In the genomic region with DNA sequence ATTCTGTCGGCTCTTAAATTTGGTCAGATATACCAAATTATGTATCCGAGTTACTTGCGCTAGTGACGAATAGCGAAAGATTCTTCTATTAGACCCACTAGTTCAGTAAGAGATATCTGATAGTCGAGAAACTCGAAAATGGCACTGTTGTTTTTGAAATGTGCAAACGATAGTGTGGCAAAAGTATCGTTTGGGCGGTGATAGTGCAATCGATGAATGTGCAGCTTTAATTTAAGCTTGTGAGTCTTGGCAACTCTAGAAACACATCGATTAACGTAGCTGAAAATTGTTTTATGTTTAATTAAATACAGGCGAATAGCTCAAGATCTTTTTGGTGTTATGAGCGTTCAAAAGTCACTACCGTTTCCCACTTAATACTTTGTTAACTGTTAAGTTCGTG, we compare ENCODE assay signal across 1 fruit fly cellular context.
TF ChIP-seq lines count a peak whose summit lies in the region.

TSS of gene STUB1 (plus strand) at position 232 of the 400 bp plus-strand sequence.

TF ChIP-seq in whole organism, embryonic, 481 proteins besides CTCF, POLR2A, EP300 and RAD21 (continued from another document and continues in another):
- TF ChIP-seq CG3995 (GFP tag; optimal IDR thresholded peaks at IDR 0.05; lab: Kevin White, UChicago) (peak; percentile 59), CG10654 (GFP tag; optimal IDR thresholded peaks at IDR 0.05; lab: Kevin White, UChicago) (no peak), gfzf (GFP tag; optimal IDR thresholded peaks at IDR 0.05; lab: Kevin White, UChicago) (peak; percentile 3), Doc2 (GFP tag; IDR thresholded peaks at IDR 0.05; lab: Robert Waterston, UW) (no peak), phol (tag; optimal IDR thresholded peaks at IDR 0.05; lab: Kevin White, UChicago) (peak; percentile 19), Dref (GFP tag; IDR thresholded peaks at IDR 0.05; lab: Robert Waterston, UW) (peak; percentile 94), aop (GFP tag; IDR thresholded peaks at IDR 0.05; lab: Robert Waterston, UW) (no peak), CG9817 (tag; optimal IDR thresholded peaks at IDR 0.05; lab: Kevin White, UChicago) (no peak), scrt (GFP tag; optimal IDR thresholded peaks at IDR 0.05; lab: Kevin White, UChicago) (no peak), pum (GFP tag; optimal IDR thresholded peaks at IDR 0.05; lab: Kevin White, UChicago) (peak; percentile 8), HmgZ (tag; optimal IDR thresholded peaks at IDR 0.05; lab: Kevin White, UChicago) (peak; percentile 77), CG12769 (tag; optimal IDR thresholded peaks at IDR 0.05; lab: Kevin White, UChicago) (no peak), CG18476 (GFP tag; optimal IDR thresholded peaks at IDR 0.05; lab: Kevin White, UChicago) (no peak), Taf1 (GFP tag; IDR thresholded peaks at IDR 0.05; lab: Robert Waterston, UW) (no peak), CG7928 (GFP tag; optimal IDR thresholded peaks at IDR 0.05; lab: Kevin White, UChicago) (no peak), ssp (GFP tag; IDR thresholded peaks at IDR 0.05; lab: Robert Waterston, UW) (0 out of 2 replicates have a peak, but pooled peaks have one; percentile 18), vvl (GFP tag; IDR thresholded peaks at IDR 0.05; lab: Robert Waterston, UW) (peak; percentile 69), CG42726 (GFP tag; IDR thresholded peaks at IDR 0.05; lab: Robert Waterston, UW; ENCODE audit: partially characterized antibody) (peak; percentile 98), CG2199 (GFP tag; IDR thresholded peaks at IDR 0.05; lab: Robert Waterston, UW) (0 out of 3 replicates have a peak, but pooled peaks have one; percentile 44), nerfin-2 (GFP tag; IDR thresholded peaks at IDR 0.05; lab: Robert Waterston, UW; ENCODE audit: partially characterized antibody) (peak; percentile 97), fu2 (GFP tag; optimal IDR thresholded peaks at IDR 0.05; lab: Kevin White, UChicago) (peak; percentile 27), Lpt (GFP tag; optimal IDR thresholded peaks at IDR 0.05; lab: Kevin White, UChicago) (no peak), E2f2 (GFP tag; IDR thresholded peaks at IDR 0.05; lab: Robert Waterston, UW) (peak; percentile 87), CG2678 (tag; optimal IDR thresholded peaks at IDR 0.05; lab: Kevin White, UChicago) (no peak), Lim3 (GFP tag; IDR thresholded peaks at IDR 0.05; lab: Robert Waterston, UW) (no peak), Antp (GFP tag; optimal IDR thresholded peaks at IDR 0.05; lab: Kevin White, UChicago) (peak; percentile 55), vfl (GFP tag; optimal IDR thresholded peaks at IDR 0.05; lab: Kevin White, UChicago) (peak; percentile 25), CG34376 (GFP tag; optimal IDR thresholded peaks at IDR 0.05; lab: Kevin White, UChicago) (peak; percentile 7), CoRest (tag; optimal IDR thresholded peaks at IDR 0.05; lab: Kevin White, UChicago) (peak; percentile 28), CG12155 (GFP tag; optimal IDR thresholded peaks at IDR 0.05; lab: Kevin White, UChicago) (no peak), her (GFP tag; optimal IDR thresholded peaks at IDR 0.05; lab: Kevin White, UChicago) (peak; percentile 36), Sry-δ (GFP tag; optimal IDR thresholded peaks at IDR 0.05; lab: Kevin White, UChicago) (peak; percentile 89), ranshi (GFP tag; IDR thresholded peaks at IDR 0.05; lab: Robert Waterston, UW) (no peak), dm (GFP tag; optimal IDR thresholded peaks at IDR 0.05; lab: Kevin White, UChicago) (no peak), sna (GFP tag; IDR thresholded peaks at IDR 0.05; lab: Robert Waterston, UW; ENCODE audit: partially characterized antibody) (peak; percentile 96), CG1603 (tag; optimal IDR thresholded peaks at IDR 0.05; lab: Kevin White, UChicago) (peak; percentile 88), sug (tag; optimal IDR thresholded peaks at IDR 0.05; lab: Kevin White, UChicago) (peak; percentile 35), Bgb (GFP tag; IDR thresholded peaks at IDR 0.05; lab: Robert Waterston, UW; ENCODE audit: partially characterized antibody) (peak; percentile 100), gro (GFP tag; optimal IDR thresholded peaks at IDR 0.05; lab: Kevin White, UChicago) (peak; percentile 30), Ets97D (GFP tag; optimal IDR thresholded peaks at IDR 0.05; lab: Kevin White, UChicago) (peak; percentile 42), CG3065 (GFP tag; optimal IDR thresholded peaks at IDR 0.05; lab: Kevin White, UChicago) (no peak), hbn (GFP tag; IDR thresholded peaks at IDR 0.05; lab: Robert Waterston, UW; ENCODE audit: partially characterized antibody) (peak; percentile 97), wdn (GFP tag; IDR thresholded peaks at IDR 0.05; lab: Robert Waterston, UW) (no peak), Vsx1 (GFP tag; optimal IDR thresholded peaks at IDR 0.05; lab: Kevin White, UChicago) (no peak), stwl (tag; optimal IDR thresholded peaks at IDR 0.05; lab: Kevin White, UChicago) (peak; percentile 53), CG15514 (GFP tag; optimal IDR thresholded peaks at IDR 0.05; lab: Kevin White, UChicago) (peak; percentile 67), Doc3 (GFP tag; IDR thresholded peaks at IDR 0.05; lab: Robert Waterston, UW; ENCODE audit: partially characterized antibody) (peak; percentile 97), exex (tag; optimal IDR thresholded peaks at IDR 0.05; lab: Kevin White, UChicago) (peak; percentile 24), dmrt11E (tag; optimal IDR thresholded peaks at IDR 0.05; lab: Kevin White, UChicago) (no peak), amos (GFP tag; IDR thresholded peaks at IDR 0.05; lab: Robert Waterston, UW; ENCODE audit: partially characterized antibody) (peak; percentile 98; the same call in 1 of the 2 replicates), rib (GFP tag; IDR thresholded peaks at IDR 0.05; lab: Robert Waterston, UW) (peak; percentile 42; the same call in 1 of the 2 replicates), hb (GFP tag; IDR thresholded peaks at IDR 0.05; lab: Robert Waterston, UW; ENCODE audit: partially characterized antibody) (peak; percentile 99), Sin3A (optimal IDR thresholded peaks at IDR 0.05; lab: Kevin White, UChicago) (peak; percentile 7), BEAF-32 (GFP tag; optimal IDR thresholded peaks at IDR 0.05; lab: Kevin White, UChicago) (peak; percentile 94), CG13287 (GFP tag; IDR thresholded peaks at IDR 0.05; lab: Robert Waterston, UW; ENCODE audit: partially characterized antibody) (peak; percentile 99), tna (GFP tag; IDR thresholded peaks at IDR 0.05; lab: Robert Waterston, UW; ENCODE audit: partially characterized antibody) (peak; percentile 97), CG2712 (tag; optimal IDR thresholded peaks at IDR 0.05; lab: Kevin White, UChicago) (no peak), CG10543 (GFP tag; optimal IDR thresholded peaks at IDR 0.05; lab: Kevin White, UChicago) (no peak), Atf3 (GFP tag; optimal IDR thresholded peaks at IDR 0.05; lab: Kevin White, UChicago) (no peak), Side (GFP tag; optimal IDR thresholded peaks at IDR 0.05; lab: Kevin White, UChicago) (peak; percentile 4), nmo (GFP tag; optimal IDR thresholded peaks at IDR 0.05; lab: Kevin White, UChicago) (peak; percentile 9), ERR (GFP tag; optimal IDR thresholded peaks at IDR 0.05; lab: Kevin White, UChicago) (peak; percentile 19), Atf6 (GFP tag; IDR thresholded peaks at IDR 0.05; lab: Robert Waterston, UW) (no peak), Gug (GFP tag; IDR thresholded peaks at IDR 0.05; lab: Robert Waterston, UW) (peak; percentile 57; the same call in 1 of the 4 replicates), ato (GFP tag; IDR thresholded peaks at IDR 0.05; lab: Robert Waterston, UW; ENCODE audit: partially characterized antibody) (peak; percentile 93), repo (GFP tag; optimal IDR thresholded peaks at IDR 0.05; lab: Kevin White, UChicago) (peak; percentile 8), Fer1 (GFP tag; optimal IDR thresholded peaks at IDR 0.05; lab: Kevin White, UChicago) (peak; percentile 26), ewg (GFP tag; optimal IDR thresholded peaks at IDR 0.05; lab: Kevin White, UChicago) (peak; percentile 2), zfh2 (GFP tag; optimal IDR thresholded peaks at IDR 0.05; lab: Kevin White, UChicago) (peak; percentile 57), CG6254 (GFP tag; optimal IDR thresholded peaks at IDR 0.05; lab: Kevin White, UChicago) (no peak), CG6791 (GFP tag; IDR thresholded peaks at IDR 0.05; lab: Robert Waterston, UW; ENCODE audit: partially characterized antibody) (peak; percentile 99), Dll (GFP tag; IDR thresholded peaks at IDR 0.05; lab: Robert Waterston, UW; ENCODE audit: partially characterized antibody) (peak; percentile 95), Kr (GFP tag; optimal IDR thresholded peaks at IDR 0.05; lab: Kevin White, UChicago) (no peak), CG2120 (GFP tag; optimal IDR thresholded peaks at IDR 0.05; lab: Kevin White, UChicago) (peak; percentile 54), tin (GFP tag; optimal IDR thresholded peaks at IDR 0.05; lab: Kevin White, UChicago) (no peak), Hr39 (optimal IDR thresholded peaks at IDR 0.05; lab: Kevin White, UChicago) (no peak), Ets65A (GFP tag; lab: Kevin White, UChicago) (peak; percentile 25), CG16813 (GFP tag; IDR thresholded peaks at IDR 0.05; lab: Robert Waterston, UW; ENCODE audit: partially characterized antibody) (peak; percentile 93), Dad (GFP tag; optimal IDR thresholded peaks at IDR 0.05; lab: Kevin White, UChicago) (peak; percentile 8), CG17186 (GFP tag; optimal IDR thresholded peaks at IDR 0.05; lab: Kevin White, UChicago) (peak; percentile 63), Bteb2 (GFP tag; optimal IDR thresholded peaks at IDR 0.05; lab: Kevin White, UChicago) (peak; percentile 2), chinmo (GFP tag; IDR thresholded peaks at IDR 0.05; lab: Robert Waterston, UW; ENCODE audit: partially characterized antibody) (peak; percentile 99), al (GFP tag; IDR thresholded peaks at IDR 0.05; lab: Robert Waterston, UW) (no peak), HLH54F (GFP tag; optimal IDR thresholded peaks at IDR 0.05; lab: Kevin White, UChicago) (peak; percentile 13), maf-S (GFP tag; optimal IDR thresholded peaks at IDR 0.05; lab: Kevin White, UChicago) (peak; percentile 11), z (GFP tag; IDR thresholded peaks at IDR 0.05; lab: Robert Waterston, UW) (no peak), CG18011 (GFP tag; optimal IDR thresholded peaks at IDR 0.05; lab: Kevin White, UChicago) (no peak), bowl (GFP tag; IDR thresholded peaks at IDR 0.05; lab: Robert Waterston, UW) (no peak), YL-1 (GFP tag; optimal IDR thresholded peaks at IDR 0.05; lab: Kevin White, UChicago) (peak; percentile 43), Rfx (GFP tag; IDR thresholded peaks at IDR 0.05; lab: Robert Waterston, UW) (peak; percentile 61), sob (GFP tag; IDR thresholded peaks at IDR 0.05; lab: Robert Waterston, UW) (peak; percentile 61), knrl (GFP tag; IDR thresholded peaks at IDR 0.05; lab: Robert Waterston, UW; ENCODE audit: partially characterized antibody) (peak; percentile 97), twi (tag; optimal IDR thresholded peaks at IDR 0.05; lab: Kevin White, UChicago) (no peak), dpn (GFP tag; optimal IDR thresholded peaks at IDR 0.05; lab: Kevin White, UChicago) (peak in 1 of 2 experiments; percentile 14), bbx (GFP tag; IDR thresholded peaks at IDR 0.05; lab: Robert Waterston, UW; ENCODE audit: partially characterized antibody) (peak; percentile 99), CG3847 (GFP tag; IDR thresholded peaks at IDR 0.05; lab: Robert Waterston, UW) (peak; percentile 57), CG2116 (GFP tag; optimal IDR thresholded peaks at IDR 0.05; lab: Kevin White, UChicago) (peak; percentile 65), inv (GFP tag; IDR thresholded peaks at IDR 0.05; lab: Robert Waterston, UW; ENCODE audit: partially characterized antibody) (peak; percentile 99), CG14014 (GFP tag; IDR thresholded peaks at IDR 0.05; lab: Robert Waterston, UW) (0 out of 2 replicates have a peak, but pooled peaks have one; percentile 14), CG2875 (GFP tag; optimal IDR thresholded peaks at IDR 0.05; lab: Kevin White, UChicago) (no peak), slp2 (GFP tag; optimal IDR thresholded peaks at IDR 0.05; lab: Kevin White, UChicago) (no peak), HmgD (GFP tag; optimal IDR thresholded peaks at IDR 0.05; lab: Kevin White, UChicago) (peak; percentile 29), Nf-YB (GFP tag; optimal IDR thresholded peaks at IDR 0.05; lab: Kevin White, UChicago) (no peak), CG13624 (GFP tag; optimal IDR thresholded peaks at IDR 0.05; lab: Kevin White, UChicago) (peak; percentile 52), luna (GFP tag; optimal IDR thresholded peaks at IDR 0.05; lab: Kevin White, UChicago) (peak; percentile 3), lilli (GFP tag; optimal IDR thresholded peaks at IDR 0.05; lab: Kevin White, UChicago) (peak; percentile 31), Deaf1 (tag; optimal IDR thresholded peaks at IDR 0.05; lab: Kevin White, UChicago) (no peak), Opbp (GFP tag; IDR thresholded peaks at IDR 0.05; lab: Robert Waterston, UW; ENCODE audit: partially characterized antibody) (peak; percentile 97), eyg (GFP tag; optimal IDR thresholded peaks at IDR 0.05; lab: Kevin White, UChicago) (no peak), CG17612 (GFP tag; IDR thresholded peaks at IDR 0.05; lab: Robert Waterston, UW) (no peak), CG2129 (GFP tag; IDR thresholded peaks at IDR 0.05; lab: Robert Waterston, UW; ENCODE audit: partially characterized antibody) (peak; percentile 48), B-H1 (GFP tag; IDR thresholded peaks at IDR 0.05; lab: Robert Waterston, UW) (no peak), CG4617 (GFP tag; optimal IDR thresholded peaks at IDR 0.05; lab: Kevin White, UChicago; ENCODE audit: borderline replicate concordance) (peak; percentile 74), vnd (GFP tag; IDR thresholded peaks at IDR 0.05; lab: Robert Waterston, UW; ENCODE audit: partially characterized antibody) (peak; percentile 98), chn (GFP tag; optimal IDR thresholded peaks at IDR 0.05; lab: Kevin White, UChicago) (peak; percentile 15), mld (GFP tag; IDR thresholded peaks at IDR 0.05; lab: Robert Waterston, UW; ENCODE audit: partially characterized antibody) (peak; percentile 98), CG34224 (GFP tag; IDR thresholded peaks at IDR 0.05; lab: Robert Waterston, UW; ENCODE audit: partially characterized antibody) (peak; percentile 98), Med (GFP tag; lab: Kevin White, UChicago) (peak; percentile 80), MESR4 (GFP tag; optimal IDR thresholded peaks at IDR 0.05; lab: Kevin White, UChicago) (peak; percentile 46), CG12659 (GFP tag; optimal IDR thresholded peaks at IDR 0.05; lab: Kevin White, UChicago) (peak; percentile 66), shn (GFP tag; optimal IDR thresholded peaks at IDR 0.05; lab: Kevin White, UChicago) (no peak), Scr (GFP tag; IDR thresholded peaks at IDR 0.05; lab: Robert Waterston, UW; ENCODE audit: partially characterized antibody) (peak; percentile 96)
